Worm (Caenorhabditis elegans) whole organism, midembryonic: Measurements from ENCODE around the gene del-9.
A peak's percentile ranks its signal among the peaks of the same experiment; 100 is the strongest.

Experiments used
- T22C8.4 ChIP-seq: fragments of 200-800 bp; sonication (Bioruptor generic); IDR thresholded peaks from 2 replicates; pipeline ENCODE4 v1.3.6; 2022; ENCODE audit warnings: missing genetic modification characterization, missing compliant biosample characterization
- cog-1 ChIP-seq: sonication (generic microtip); optimal IDR thresholded peaks from 2 replicates; lab custom pipeline; 2016; ENCODE audit warnings: missing genetic modification characterization, missing compliant biosample characterization
- flt-1 ChIP-seq: fragments of 200-800 bp; sonication (Bioruptor generic); IDR thresholded peaks from 2 replicates; pipeline ENCODE4 v1.3.6; 2022; ENCODE audit warnings: missing genetic modification characterization, missing compliant biosample characterization
- klf-2 ChIP-seq: fragments of 200-800 bp; sonication (Bioruptor generic); conservative IDR thresholded peaks from 2 replicates; pipeline ENCODE4 v1.3.6; 2022; ENCODE audit warnings: missing genetic modification reagents, missing genetic modification characterization, missing compliant biosample characterization
- med-1 ChIP-seq: sonication (generic microtip); optimal IDR thresholded peaks from 2 replicates; lab custom pipeline; 2017; ENCODE audit warnings: missing genetic modification characterization, mild to moderate bottlenecking, missing compliant biosample characterization, antibody characterized with exemption, missing genetic modification reagents; ENCODE audit not compliant: insufficient read depth
- ref-1 ChIP-seq: fragments of 200-800 bp; sonication (Bioruptor generic); conservative IDR thresholded peaks from 2 replicates; pipeline ENCODE4 v1.3.6; 2022; ENCODE audit warnings: missing genetic modification reagents, missing genetic modification characterization, missing compliant biosample characterization
- tab-1 ChIP-seq: fragments of 200-800 bp; sonication (Bioruptor generic); IDR thresholded peaks from 2 replicates; pipeline ENCODE4 v1.3.6; 2022; ENCODE audit warnings: missing genetic modification characterization, missing compliant biosample characterization
- ztf-23 ChIP-seq: fragments of 200-800 bp; sonication (Bioruptor generic); IDR thresholded peaks from 2 replicates; pipeline ENCODE4 v1.3.6; 2022; ENCODE audit warnings: missing genetic modification reagents, missing genetic modification characterization, missing compliant biosample characterization
- ztf-29 ChIP-seq: fragments of 200-800 bp; sonication (Bioruptor generic); IDR thresholded peaks from 2 replicates; pipeline ENCODE4 v1.3.6; 2022; ENCODE audit warnings: missing genetic modification reagents, missing genetic modification characterization, missing compliant biosample characterization

The del-9 gene

ce11 chrX:3617218-3617617 is at the start of gene del-9:
del-9 (minus strand) TSS chrX:3617318.
- TF ChIP-seq klf-2 (no peak), ref-1 (GFP tag; lab: Robert Waterston, UW) (no peak), tab-1 (no peak), flt-1 (GFP tag; lab: Robert Waterston, UW) (no peak)

ce11 chrX:3659192-3659591 is 42.1 kb upstream of the del-9 start, which contains the start of gene R11G1.1:
R11G1.1 (plus strand) TSS chrX:3659492.
- TF ChIP-seq ztf-29 (GFP tag; lab: Robert Waterston, UW) (no peak), ref-1 (GFP tag; lab: Robert Waterston, UW) (no peak), cog-1 (tag; lab: Kevin White, UChicago) (no peak), klf-2 (no peak), tab-1 (no peak), T22C8.4 (GFP tag; lab: Robert Waterston, UW) (no peak), med-1 (GFP tag; lab: Kevin White, UChicago) (no peak), ztf-23 (GFP tag; lab: Robert Waterston, UW) (no peak), flt-1 (GFP tag; lab: Robert Waterston, UW) (no peak)

DNA sequence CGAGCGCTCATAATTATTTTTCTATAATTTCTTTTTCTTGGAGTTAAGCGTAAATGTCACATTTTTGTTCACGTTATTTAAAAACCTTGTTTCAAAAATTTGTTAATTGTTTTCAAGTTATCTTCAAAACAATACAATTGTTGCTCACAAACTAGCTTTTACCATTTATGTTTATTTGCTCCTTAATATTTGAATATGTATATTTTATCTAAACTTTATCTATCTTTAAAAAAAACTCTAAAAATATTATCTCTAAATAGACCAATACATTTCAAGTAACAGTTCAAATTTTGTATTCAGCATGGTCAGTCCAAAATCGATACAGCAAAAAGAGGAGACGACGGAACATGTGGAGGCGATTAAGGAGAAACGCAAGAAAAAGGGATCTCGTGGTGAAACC is 38.9 kb upstream of the del-9 start, which contains the start of gene R11G1.7:
R11G1.7 (plus strand) TSS at position 301 of the 400 bp plus-strand sequence.
- TF ChIP-seq med-1 (GFP tag; lab: Kevin White, UChicago) = no peak

DNA sequence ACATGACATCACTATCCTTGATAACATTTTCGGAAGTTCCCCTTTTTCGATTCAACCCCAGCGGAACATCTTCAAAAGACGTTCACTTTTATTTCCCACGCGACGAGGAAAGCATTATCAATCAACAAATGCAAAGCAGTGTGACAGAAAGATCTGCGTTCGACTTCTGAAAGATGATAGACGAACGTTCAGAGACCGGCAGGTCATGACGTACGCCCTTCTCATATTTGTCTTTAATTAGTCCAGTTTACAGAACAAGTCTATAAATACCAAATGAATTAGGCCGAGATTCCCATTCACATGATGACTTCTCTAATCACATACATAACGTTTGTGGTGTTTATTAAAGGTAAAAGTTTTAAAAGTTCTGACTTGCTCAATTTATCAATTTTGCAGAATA is 37.5 kb upstream of the del-9 start, which contains the start of gene R11G1.11:
R11G1.11 (plus strand) TSS at position 301 of the 400 bp plus-strand sequence.
- no peak for TF ChIP-seq cog-1 (tag; lab: Kevin White, UChicago)
- no peak for TF ChIP-seq klf-2
- TF ChIP-seq ref-1 (GFP tag; lab: Robert Waterston, UW) = no peak
- TF ChIP-seq ztf-29 (GFP tag; lab: Robert Waterston, UW) = no peak
- no peak for TF ChIP-seq med-1 (GFP tag; lab: Kevin White, UChicago)
- no peak for TF ChIP-seq ztf-23 (GFP tag; lab: Robert Waterston, UW)
- no peak for TF ChIP-seq T22C8.4 (GFP tag; lab: Robert Waterston, UW)
- TF ChIP-seq flt-1 (GFP tag; lab: Robert Waterston, UW) = no peak
- no peak for TF ChIP-seq tab-1

DNA sequence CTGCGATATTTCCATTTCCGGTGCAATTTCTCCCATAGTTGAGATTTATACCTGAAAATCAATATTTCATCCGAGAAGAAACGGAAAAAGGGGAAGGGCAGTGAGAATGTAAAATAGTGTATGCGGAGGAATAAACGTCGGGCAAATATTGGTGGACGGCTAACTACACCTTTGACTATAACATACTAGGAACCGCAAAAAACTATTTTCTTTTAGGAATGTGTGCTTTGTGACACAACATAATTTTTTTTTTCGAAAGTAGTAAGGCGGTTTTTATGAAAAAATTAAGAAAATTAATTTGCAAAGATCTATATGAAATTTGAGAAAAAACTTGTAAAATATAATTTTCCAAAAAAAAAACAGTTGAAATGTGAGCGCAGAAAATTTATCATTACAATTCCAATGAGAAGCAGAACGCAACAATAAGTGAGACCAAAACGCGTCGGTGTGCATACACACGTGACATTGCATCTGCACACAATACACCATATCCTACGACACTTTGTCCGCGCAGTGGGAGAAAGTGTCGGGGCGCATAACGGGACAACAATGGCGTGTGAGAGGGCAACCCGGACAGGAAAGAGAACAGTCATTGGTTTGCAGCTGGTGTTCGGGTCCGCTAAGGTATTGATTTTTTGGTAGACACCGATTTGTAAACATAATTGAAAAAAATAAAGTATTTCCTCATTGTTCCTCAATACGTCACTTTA is 33.1 kb upstream of the del-9 start, which contains the start of the genes sax-1 and R11G1.2:
sax-1 (minus strand) TSS at position 51 of the 710 bp plus-strand sequence.
R11G1.2 (plus strand) TSS at position 515 of the 710 bp plus-strand sequence.
- TF ChIP-seq T22C8.4 (GFP tag; lab: Robert Waterston, UW) = peak; percentile 38; the same call in 1 of the 2 replicates
- no peak for TF ChIP-seq ztf-29 (GFP tag; lab: Robert Waterston, UW)

- TF ChIP-seq ref-1 (GFP tag; lab: Robert Waterston, UW) = no peak
- no peak for TF ChIP-seq cog-1 (tag; lab: Kevin White, UChicago)
- no peak for TF ChIP-seq tab-1
- no peak for TF ChIP-seq ztf-23 (GFP tag; lab: Robert Waterston, UW)
- TF ChIP-seq ztf-29 (GFP tag; lab: Robert Waterston, UW) = no peak
- no peak for TF ChIP-seq T22C8.4 (GFP tag; lab: Robert Waterston, UW)
- no peak for TF ChIP-seq klf-2
- TF ChIP-seq flt-1 (GFP tag; lab: Robert Waterston, UW) = no peak
Observed at ce11 chrX:3645924-3646323, 28.8 kb upstream of the del-9 start.

- TF ChIP-seq ref-1 (GFP tag; lab: Robert Waterston, UW) (no peak), flt-1 (GFP tag; lab: Robert Waterston, UW) (no peak), ztf-29 (GFP tag; lab: Robert Waterston, UW) (no peak), med-1 (GFP tag; lab: Kevin White, UChicago) (no peak), T22C8.4 (GFP tag; lab: Robert Waterston, UW) (no peak), cog-1 (tag; lab: Kevin White, UChicago) (no peak), klf-2 (no peak), ztf-23 (GFP tag; lab: Robert Waterston, UW) (no peak), tab-1 (no peak)
Observed at ce11 chrX:3644796-3645195, 27.7 kb upstream of the del-9 start, which contains the start of gene tmem-24. tmem-24 (minus strand) TSS chrX:3644896.

DNA sequence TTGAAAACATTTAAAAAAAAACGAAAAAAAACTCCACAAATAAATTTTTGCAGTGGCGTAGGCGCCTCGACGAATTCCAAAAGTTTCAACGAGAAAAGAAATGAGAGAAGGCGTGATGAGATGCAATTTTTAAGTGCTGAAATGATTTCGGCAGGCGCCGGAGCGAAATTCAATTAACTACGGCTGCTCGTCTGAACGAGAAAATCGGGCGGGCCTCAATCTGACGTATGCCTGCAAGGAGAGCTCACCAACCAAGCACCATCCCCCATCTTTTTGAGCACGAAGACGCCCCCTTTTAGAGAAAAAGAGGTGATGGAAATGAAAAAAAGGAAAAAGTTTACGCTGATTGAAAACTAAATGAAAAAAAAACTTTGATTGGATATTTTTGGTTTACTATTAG is 17.7 kb upstream of the del-9 start:
- TF ChIP-seq tab-1 (no peak), ref-1 (GFP tag; lab: Robert Waterston, UW) (no peak)

DNA sequence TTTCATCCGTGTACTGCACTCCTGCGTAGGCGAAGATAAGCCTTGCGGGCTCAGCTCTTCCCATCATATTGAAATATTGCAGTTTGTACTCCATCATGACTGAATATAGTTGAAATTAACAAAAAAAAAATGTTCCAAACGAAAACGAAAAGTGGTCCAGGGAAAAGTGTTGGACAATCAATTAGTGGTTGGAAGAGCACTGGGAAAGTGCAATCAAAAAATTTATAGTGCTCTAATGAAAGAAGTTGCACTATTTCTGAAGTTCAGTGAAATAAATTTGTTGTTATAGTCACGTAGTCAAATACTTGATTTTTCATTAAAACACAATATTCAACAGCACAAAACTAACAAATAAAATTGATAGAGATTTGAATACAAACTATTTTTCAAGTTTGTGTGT is 16.5 kb upstream of the del-9 start, which contains the start of gene gst-11:
gst-11 (minus strand) TSS at position 101 of the 400 bp plus-strand sequence.
- TF ChIP-seq klf-2 (no peak), ref-1 (GFP tag; lab: Robert Waterston, UW) (no peak), ztf-29 (GFP tag; lab: Robert Waterston, UW) (no peak), T22C8.4 (GFP tag; lab: Robert Waterston, UW) (no peak), tab-1 (no peak), cog-1 (tag; lab: Kevin White, UChicago) (no peak), ztf-23 (GFP tag; lab: Robert Waterston, UW) (no peak), med-1 (GFP tag; lab: Kevin White, UChicago) (no peak)

DNA sequence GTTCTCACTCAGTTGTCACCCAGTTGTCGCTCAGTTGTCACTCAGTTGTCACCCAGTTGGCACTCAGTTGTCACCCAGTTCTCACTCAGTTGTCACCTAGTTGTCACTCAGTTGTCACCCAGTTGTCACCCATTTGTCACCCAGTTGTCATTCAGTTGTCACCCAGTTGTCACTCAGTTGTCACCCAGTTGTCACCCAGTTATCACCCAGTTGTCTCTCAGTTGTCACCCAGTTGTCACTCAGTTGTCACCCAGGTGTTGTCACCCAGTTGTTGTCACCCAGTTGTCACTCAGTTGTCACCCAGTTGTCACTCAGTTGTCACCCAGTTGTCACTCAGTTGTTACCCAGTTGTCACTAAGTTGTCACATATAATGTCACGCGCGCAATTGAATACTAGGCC is 14.4 kb upstream of the del-9 start:
- TF ChIP-seq tab-1 (peak; percentile 77), klf-2 (0 out of 2 replicates have a peak, but pooled peaks have one; percentile 37), ztf-23 (GFP tag; lab: Robert Waterston, UW) (peak; percentile 23; the same call in 1 of the 2 replicates), ztf-29 (GFP tag; lab: Robert Waterston, UW) (peak; percentile 49; the same call in 1 of the 2 replicates), cog-1 (tag; lab: Kevin White, UChicago) (no peak), ref-1 (GFP tag; lab: Robert Waterston, UW) (peak; percentile 43; the same call in 1 of the 2 replicates), flt-1 (GFP tag; lab: Robert Waterston, UW) (no peak), T22C8.4 (GFP tag; lab: Robert Waterston, UW) (no peak)
